Worm (Caenorhabditis elegans) whole organism, L4 larva: Measurements from ENCODE around the gene wdr-5.3.

Experiments used
- D1046.2 ChIP-seq: fragments of 200-800 bp; sonication (Bioruptor generic); IDR thresholded peaks from 2 replicates; pipeline ENCODE4 v1.3.6; 2022; ENCODE audit warnings: missing genetic modification characterization, missing compliant biosample characterization
- F10B5.3 ChIP-seq: sonication (generic microtip); optimal IDR thresholded peaks from 2 replicates; lab custom pipeline; 2016; ENCODE audit warnings: mild to moderate bottlenecking, missing genetic modification characterization, missing compliant biosample characterization
- F26F4.8 ChIP-seq: fragments of 200-800 bp; sonication (Bioruptor generic); conservative IDR thresholded peaks from 2 replicates; pipeline ENCODE4 v1.3.6; 2022; ENCODE audit warnings: missing genetic modification characterization, missing compliant biosample characterization
- F44E2.7 ChIP-seq: fragments of 200-800 bp; sonication (Bioruptor generic); IDR thresholded peaks from 2 replicates; pipeline ENCODE4 v2.1.2; 2022; ENCODE audit warnings: missing genetic modification characterization, missing compliant biosample characterization
- F49E8.2 ChIP-seq: sonication (generic microtip); optimal IDR thresholded peaks from 2 replicates; lab custom pipeline; 2016; ENCODE audit warnings: missing compliant biosample characterization, mild to moderate bottlenecking, missing genetic modification characterization, borderline replicate concordance
- T20F7.1 ChIP-seq: fragments of 200-800 bp; sonication (Bioruptor generic); optimal IDR thresholded peaks from 2 replicates; lab custom pipeline; 2018; ENCODE audit warnings: mild to moderate bottlenecking, missing genetic modification characterization, missing compliant biosample characterization
- Y48G9A.11 ChIP-seq: fragments of 200-800 bp; sonication (Bioruptor generic); IDR thresholded peaks from 2 replicates; pipeline ENCODE4 v1.3.6; 2022; ENCODE audit warnings: missing genetic modification reagents, missing genetic modification characterization, missing compliant biosample characterization
- Y5F2A.4 ChIP-seq: fragments of 200-800 bp; sonication (Bioruptor generic); optimal IDR thresholded peaks from 2 replicates; lab custom pipeline; 2018; ENCODE audit warnings: mild to moderate bottlenecking, missing genetic modification characterization, missing compliant biosample characterization
- Y75B8A.6 ChIP-seq: fragments of 200-800 bp; sonication (Bioruptor generic); IDR thresholded peaks from 2 replicates; pipeline ENCODE4 v1.3.6; 2022; ENCODE audit warnings: missing genetic modification reagents, missing genetic modification characterization, missing compliant biosample characterization
- ZK546.5 ChIP-seq, 2 experiments: sonication (generic microtip); optimal IDR thresholded peaks; 2 replicates each; lab custom pipeline; 2017; ENCODE audit warnings: missing biosample characterization in 2 of 2, missing genetic modification characterization in 2 of 2
- ama-1 ChIP-seq: fragments of 150-350 bp; optimal IDR thresholded peaks from 2 replicates; lab custom pipeline; 2014; ENCODE audit warnings: inconsistent platforms, mixed read lengths
- arid-1 ChIP-seq: fragments of 200-800 bp; sonication (Bioruptor generic); conservative IDR thresholded peaks from 2 replicates; pipeline ENCODE4 v1.3.6; 2022; ENCODE audit warnings: missing genetic modification reagents, missing genetic modification characterization, missing compliant biosample characterization
- ceh-44 ChIP-seq: fragments of 200-800 bp; sonication (Bioruptor generic); IDR thresholded peaks from 2 replicates; pipeline ENCODE4 v1.3.6; 2022; ENCODE audit warnings: missing genetic modification reagents, missing genetic modification characterization, missing compliant biosample characterization
- ces-1 ChIP-seq: fragments of 150-350 bp; sonication (generic microtip); optimal IDR thresholded peaks from 4 replicates; lab custom pipeline; 2014; ENCODE audit warnings: missing biosample characterization, missing genetic modification reagents, missing genetic modification characterization
- cey-2 ChIP-seq: sonication (generic microtip); optimal IDR thresholded peaks from 3 replicates; lab custom pipeline; 2017; ENCODE audit warnings: missing genetic modification characterization, mild to moderate bottlenecking, missing compliant biosample characterization, antibody characterized with exemption, borderline replicate concordance; ENCODE audit not compliant: insufficient read depth
- daf-12 ChIP-seq: fragments of 150-350 bp; optimal IDR thresholded peaks from 2 replicates; lab custom pipeline; 2014; ENCODE audit warnings: missing biosample characterization, missing genetic modification reagents, missing genetic modification characterization
- daf-8 ChIP-seq: fragments of 200-800 bp; sonication (Bioruptor generic); IDR thresholded peaks from 2 replicates; pipeline ENCODE4 v1.3.6; 2022; ENCODE audit warnings: missing genetic modification characterization, missing compliant biosample characterization
- dpl-1 ChIP-seq: fragments of 150-350 bp; optimal IDR thresholded peaks from 2 replicates; lab custom pipeline; 2014; ENCODE audit warnings: missing biosample characterization, missing genetic modification reagents, missing genetic modification characterization
- dve-1 ChIP-seq: sonication (generic microtip); optimal IDR thresholded peaks from 2 replicates; lab custom pipeline; 2017; ENCODE audit warnings: antibody characterized with exemption, mild to moderate bottlenecking, missing genetic modification characterization, missing compliant biosample characterization; ENCODE audit not compliant: insufficient read depth
- egl-43 ChIP-seq: fragments of 200-800 bp; sonication (Bioruptor generic); IDR thresholded peaks from 2 replicates; pipeline ENCODE4 v1.3.6; 2022; ENCODE audit warnings: missing genetic modification reagents, missing genetic modification characterization, missing compliant biosample characterization
- fos-1 ChIP-seq: fragments of 150-350 bp; optimal IDR thresholded peaks from 2 replicates; lab custom pipeline; 2014; ENCODE audit warnings: missing biosample characterization, missing genetic modification characterization
- gei-8 ChIP-seq: fragments of 200-800 bp; sonication (Bioruptor generic); optimal IDR thresholded peaks from 2 replicates; lab custom pipeline; 2018; ENCODE audit warnings: mild to moderate bottlenecking, missing genetic modification characterization, missing compliant biosample characterization
- jun-1 ChIP-seq: fragments of 150-350 bp; optimal IDR thresholded peaks from 2 replicates; lab custom pipeline; 2014; ENCODE audit warnings: missing biosample characterization, missing genetic modification reagents, missing genetic modification characterization
- lin-29 ChIP-seq: fragments of 200-800 bp; sonication (Bioruptor generic); IDR thresholded peaks from 2 replicates; pipeline ENCODE4 v1.3.6; 2022; ENCODE audit warnings: missing genetic modification reagents, missing genetic modification characterization, missing compliant biosample characterization
- lin-38 ChIP-seq: fragments of 200-800 bp; sonication (Bioruptor generic); IDR thresholded peaks from 2 replicates; pipeline ENCODE4 v1.3.6; 2022; ENCODE audit warnings: missing genetic modification reagents, missing genetic modification characterization, missing compliant biosample characterization
- lin-39 ChIP-seq: fragments of 150-350 bp; optimal IDR thresholded peaks from 2 replicates; lab custom pipeline; 2014; ENCODE audit warnings: missing biosample characterization, missing genetic modification reagents, missing genetic modification characterization
- lir-3 ChIP-seq: sonication (generic microtip); optimal IDR thresholded peaks from 2 replicates; lab custom pipeline; 2016; ENCODE audit warnings: mild to moderate bottlenecking, missing genetic modification characterization, missing compliant biosample characterization
- lsy-2 ChIP-seq, 2 experiments: fragments of 150-350 bp in 1 of 2; sonication (generic microtip) in 1 of 2; optimal IDR thresholded peaks; 2 replicates each; lab custom pipeline; 2014 to 2017; ENCODE audit warnings: missing biosample characterization in 2 of 2, missing genetic modification characterization in 2 of 2
- madf-9 ChIP-seq: fragments of 200-800 bp; sonication (Bioruptor generic); conservative IDR thresholded peaks from 2 replicates; pipeline ENCODE4 v1.3.6; 2022; ENCODE audit warnings: missing genetic modification reagents, missing genetic modification characterization, missing compliant biosample characterization
- mdl-1 ChIP-seq, 2 experiments: fragments of 150-350 bp in 1 of 2; sonication (generic microtip) in 1 of 2; optimal IDR thresholded peaks; 2 replicates each; lab custom pipeline; 2014 to 2017; ENCODE audit warnings: missing biosample characterization in 2 of 2, missing genetic modification characterization in 2 of 2
- mep-1 ChIP-seq: fragments of 150-350 bp; sonication (generic microtip); optimal IDR thresholded peaks from 3 replicates; lab custom pipeline; 2014; ENCODE audit warnings: missing biosample characterization, missing genetic modification characterization
- mxl-2 ChIP-seq: fragments of 200-800 bp; sonication (Bioruptor generic); conservative IDR thresholded peaks from 2 replicates; pipeline ENCODE4 v1.3.6; 2022; ENCODE audit warnings: missing genetic modification reagents, missing genetic modification characterization, missing compliant biosample characterization
- nhr-10 ChIP-seq: fragments of 150-350 bp; optimal IDR thresholded peaks from 2 replicates; lab custom pipeline; 2014; ENCODE audit warnings: missing biosample characterization, missing genetic modification characterization
- nhr-28 ChIP-seq: fragments of 150-350 bp; optimal IDR thresholded peaks from 2 replicates; lab custom pipeline; 2014; ENCODE audit warnings: missing biosample characterization, missing genetic modification characterization
- nhr-76 ChIP-seq: fragments of 150-350 bp; optimal IDR thresholded peaks from 2 replicates; lab custom pipeline; 2014; ENCODE audit warnings: missing biosample characterization, missing genetic modification characterization
- nhr-77 ChIP-seq: fragments of 150-350 bp; optimal IDR thresholded peaks from 2 replicates; lab custom pipeline; 2014; ENCODE audit warnings: missing biosample characterization, missing genetic modification characterization
- pha-4 ChIP-seq, 2 experiments: fragments of 150-350 bp in 1 of 2; fragments of 200-800 bp in 1 of 2; sonication (Bioruptor generic) in 1 of 2; IDR thresholded peaks in 1 of 2; optimal IDR thresholded peaks in 1 of 2; 2 replicates each; pipeline versions ENCODE4 v1.3.6 to Lab custom; 2014 to 2022; ENCODE audit warnings: missing genetic modification characterization in 2 of 2, missing genetic modification reagents in 2 of 2, missing biosample characterization in 1 of 2, missing compliant biosample characterization in 1 of 2
- php-3 ChIP-seq: fragments of 200-800 bp; sonication (Bioruptor generic); IDR thresholded peaks from 2 replicates; pipeline ENCODE4 v1.3.6; 2022; ENCODE audit warnings: missing genetic modification reagents, missing genetic modification characterization, missing compliant biosample characterization
- pqm-1 ChIP-seq: sonication (generic microtip); optimal IDR thresholded peaks from 2 replicates; lab custom pipeline; 2017; ENCODE audit warnings: missing biosample characterization, missing genetic modification characterization
- sdz-12 ChIP-seq: fragments of 200-800 bp; sonication (Bioruptor generic); optimal IDR thresholded peaks from 2 replicates; lab custom pipeline; 2018; ENCODE audit warnings: mild to moderate bottlenecking, missing genetic modification characterization, missing compliant biosample characterization
- set-16 ChIP-seq: fragments of 200-800 bp; sonication (Bioruptor generic); IDR thresholded peaks from 2 replicates; pipeline ENCODE4 v1.3.6; 2022; ENCODE audit warnings: missing genetic modification reagents, missing genetic modification characterization, missing compliant biosample characterization
- tra-1 ChIP-seq: fragments of 200-800 bp; sonication (Bioruptor generic); IDR thresholded peaks from 2 replicates; pipeline ENCODE4 v1.3.6; 2022; ENCODE audit warnings: missing genetic modification reagents, missing genetic modification characterization, missing compliant biosample characterization
- unc-62 ChIP-seq, 3 experiments: fragments of 150-350 bp in 1 of 3; sonication (generic microtip); optimal IDR thresholded peaks in 2 of 3; peaks in 1 of 3; 1 replicate in 1 of 3; 2 replicates in 2 of 3; lab custom pipeline; 2014 to 2017; ENCODE audit warnings: missing biosample characterization in 3 of 3, missing genetic modification characterization in 3 of 3, missing genetic modification reagents in 3 of 3, missing genotype in 1 of 3
- zag-1 ChIP-seq: fragments of 150-350 bp; optimal IDR thresholded peaks from 2 replicates; lab custom pipeline; 2014; ENCODE audit warnings: missing biosample characterization, missing genetic modification characterization
- zfp-2 ChIP-seq: sonication (generic microtip); optimal IDR thresholded peaks from 2 replicates; lab custom pipeline; 2016; ENCODE audit warnings: mild to moderate bottlenecking, missing genetic modification characterization, missing compliant biosample characterization
- zfp-3 ChIP-seq: fragments of 200-800 bp; sonication (Bioruptor generic); conservative IDR thresholded peaks from 2 replicates; pipeline ENCODE4 v1.3.6; 2022; ENCODE audit warnings: missing genetic modification reagents, missing genetic modification characterization, missing compliant biosample characterization
- zip-11 ChIP-seq: fragments of 200-800 bp; sonication (Bioruptor generic); IDR thresholded peaks from 2 replicates; pipeline ENCODE4 v1.3.6; 2022; ENCODE audit warnings: missing genetic modification characterization, missing compliant biosample characterization
- zip-2 ChIP-seq: fragments of 150-350 bp; optimal IDR thresholded peaks from 2 replicates; lab custom pipeline; 2014; ENCODE audit warnings: missing biosample characterization, missing genetic modification characterization
- ztf-11 ChIP-seq: fragments of 150-350 bp; optimal IDR thresholded peaks from 2 replicates; lab custom pipeline; 2014; ENCODE audit warnings: missing biosample characterization, missing genetic modification characterization
- ztf-7 ChIP-seq: fragments of 150-350 bp; optimal IDR thresholded peaks from 2 replicates; lab custom pipeline; 2014; ENCODE audit warnings: missing biosample characterization, missing genetic modification characterization

Gene wdr-5.3

DNA sequence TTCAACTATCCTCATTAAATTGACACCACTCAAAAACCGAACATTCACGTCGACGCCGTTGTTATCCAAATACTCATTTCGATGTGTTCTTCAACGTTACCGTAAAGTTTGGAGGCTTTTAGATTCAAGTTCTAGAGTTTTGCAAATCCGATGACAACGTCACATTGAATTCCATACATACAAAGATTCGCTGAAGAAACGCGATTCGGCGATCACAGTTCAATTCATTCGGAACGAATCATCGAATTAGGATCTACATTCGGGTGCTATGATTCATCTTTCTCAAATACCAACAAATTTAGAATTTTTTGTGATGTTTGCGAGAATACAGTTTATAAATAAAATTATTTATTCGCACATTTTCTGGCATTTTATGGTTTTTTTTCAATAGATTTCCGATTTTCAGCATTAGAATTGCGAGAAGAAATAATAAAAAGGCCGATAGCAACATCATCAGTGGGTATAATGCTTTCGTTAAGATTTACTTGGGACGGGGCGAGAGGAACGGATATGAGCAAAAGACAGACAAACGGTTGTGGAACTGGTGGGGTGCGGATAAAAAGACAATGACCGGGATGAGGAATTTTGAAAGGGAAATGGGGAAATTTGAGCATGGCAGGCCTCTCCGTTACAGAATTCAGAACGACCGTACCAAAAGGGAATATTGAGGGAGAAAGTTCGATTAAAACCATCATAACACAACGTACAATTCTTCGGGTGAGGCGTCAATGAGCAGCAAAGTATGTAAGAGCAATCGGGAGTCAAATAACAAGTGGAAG lies 24.9 kb upstream of the wdr-5.3 start (continued):
- peak; percentile 36 for TF ChIP-seq zag-1 (tag; lab: Kevin White, UChicago)
- TF ChIP-seq php-3 (GFP tag; lab: Robert Waterston, UW), result no peak
- 0 out of 2 replicates have a peak, but pooled peaks have one; percentile 21 for TF ChIP-seq egl-43 (GFP tag; lab: Robert Waterston, UW)
- no peak for TF ChIP-seq set-16 (GFP tag; lab: Robert Waterston, UW)
- TF ChIP-seq lin-29 (GFP tag; lab: Robert Waterston, UW), result no peak
- TF ChIP-seq ztf-7, result no peak
- no peak for TF ChIP-seq T20F7.1 (GFP tag; lab: Kevin White, UChicago)
- TF ChIP-seq lin-38 (GFP tag; lab: Robert Waterston, UW), result no peak
- no peak for TF ChIP-seq zfp-2 (tag; lab: Kevin White, UChicago)
- peak; percentile 33 for TF ChIP-seq ama-1
- no peak for TF ChIP-seq Y75B8A.6 (GFP tag; lab: Robert Waterston, UW)
- TF ChIP-seq zfp-3, result 0 out of 2 replicates have a peak, but pooled peaks have one; percentile 47
- TF ChIP-seq dpl-1, result no peak
- peak in 1 of 2 experiments; percentile 98 for TF ChIP-seq unc-62 (GFP tag; optimal IDR thresholded peaks at IDR 0.05 in 1 of 2; lab: Kevin White, UChicago)
- TF ChIP-seq unc-62 (tag; optimal IDR thresholded peaks at IDR 0.05; lab: Kevin White, UChicago), result no peak
- no peak for TF ChIP-seq lir-3
- TF ChIP-seq Y5F2A.4, result peak; percentile 31
- TF ChIP-seq tra-1 (GFP tag; lab: Robert Waterston, UW), result no peak
- no peak for TF ChIP-seq nhr-77 (tag; lab: Kevin White, UChicago)
- TF ChIP-seq nhr-76 (tag; lab: Kevin White, UChicago), result no peak
- 0 out of 2 replicates have a peak, but pooled peaks have one; percentile 54 for TF ChIP-seq arid-1 (GFP tag; lab: Robert Waterston, UW)
- no peak for TF ChIP-seq zip-2 (tag; lab: Kevin White, UChicago)
- TF ChIP-seq ces-1, result no peak
- TF ChIP-seq fos-1 (tag; lab: Kevin White, UChicago), result no peak
- no peak for TF ChIP-seq D1046.2 (GFP tag; lab: Robert Waterston, UW)
- TF ChIP-seq pqm-1 (tag; lab: Kevin White, UChicago), result no peak
- TF ChIP-seq mep-1 (tag; lab: Kevin White, UChicago), result peak; percentile 47
- TF ChIP-seq mxl-2, result no peak
- TF ChIP-seq ztf-11 (tag; lab: Kevin White, UChicago), result no peak
- no peak for TF ChIP-seq ceh-44 (GFP tag; lab: Robert Waterston, UW)
- TF ChIP-seq F49E8.2 (tag; lab: Kevin White, UChicago), result no peak
- TF ChIP-seq daf-12, result no peak
- no peak for TF ChIP-seq ZK546.5 (tag; optimal IDR thresholded peaks at IDR 0.05; lab: Kevin White, UChicago)
- no peak for TF ChIP-seq madf-9 (GFP tag; lab: Robert Waterston, UW)
- no peak for TF ChIP-seq F10B5.3 (tag; lab: Kevin White, UChicago)
- 0 out of 2 replicates have a peak, but pooled peaks have one; percentile 23 for TF ChIP-seq zip-11 (GFP tag; lab: Robert Waterston, UW)
- no peak for TF ChIP-seq F44E2.7 (GFP tag; lab: Robert Waterston, UW)
- no peak for TF ChIP-seq cey-2 (tag; lab: Kevin White, UChicago)
- TF ChIP-seq sdz-12, result peak; percentile 4
- no peak for TF ChIP-seq lin-39
- TF ChIP-seq Y48G9A.11, result peak; percentile 26; the same call in 1 of the 2 replicates

DNA sequence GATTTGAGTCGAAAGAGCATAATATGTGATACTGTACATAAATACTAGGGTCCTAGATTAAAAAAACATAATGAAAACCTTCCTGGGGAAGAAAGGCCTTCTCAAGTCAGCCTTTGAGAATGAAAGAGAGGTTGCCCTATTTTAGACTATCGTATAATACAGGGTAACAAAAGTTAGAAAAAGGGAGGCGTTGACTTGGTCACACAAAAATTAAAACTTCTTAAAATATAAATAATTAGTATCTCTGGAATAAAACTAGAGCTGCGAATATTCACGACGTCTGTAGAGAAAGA lies 24.4 kb upstream of the wdr-5.3 start:
- 0 out of 2 replicates have a peak, but pooled peaks have one; percentile 6 for TF ChIP-seq zfp-3
- peak; percentile 51; the same call in 1 of the 2 replicates for TF ChIP-seq pha-4 (GFP tag; IDR thresholded peaks at IDR 0.05; lab: Robert Waterston, UW)
- no peak for TF ChIP-seq pha-4 (tag; optimal IDR thresholded peaks at IDR 0.05; lab: Kevin White, UChicago)
- no peak for TF ChIP-seq jun-1
- TF ChIP-seq nhr-77 (tag; lab: Kevin White, UChicago), result peak; percentile 28
- peak; percentile 40 for TF ChIP-seq mep-1 (tag; lab: Kevin White, UChicago)
- peak; percentile 3 for TF ChIP-seq nhr-28 (tag; lab: Kevin White, UChicago)
- no peak for TF ChIP-seq php-3 (GFP tag; lab: Robert Waterston, UW)
- TF ChIP-seq mdl-1 (tag; optimal IDR thresholded peaks at IDR 0.05; lab: Kevin White, UChicago), result no peak
- TF ChIP-seq daf-8 (GFP tag; lab: Robert Waterston, UW), result no peak
- TF ChIP-seq gei-8, result no peak
- TF ChIP-seq F26F4.8, result no peak
- peak; percentile 61 for TF ChIP-seq nhr-10 (tag; lab: Kevin White, UChicago)
- peak; percentile 7 for TF ChIP-seq dve-1 (tag; lab: Kevin White, UChicago)
- peak in 1 of 2 experiments; percentile 22 for TF ChIP-seq lsy-2 (tag; optimal IDR thresholded peaks at IDR 0.05; lab: Kevin White, UChicago)
